Worm (Caenorhabditis elegans) whole organism, L1 larva: Measurements from ENCODE around the gene lat-2.

Source experiments
- C16A3.4 ChIP-seq: fragments of 150-350 bp; optimal IDR thresholded peaks from 2 replicates; lab custom pipeline; 2014; ENCODE audit warnings: missing biosample characterization, missing genetic modification characterization
- F16B12.6 ChIP-seq: fragments of 150-350 bp; optimal IDR thresholded peaks from 2 replicates; lab custom pipeline; 2014; ENCODE audit warnings: missing biosample characterization, missing genetic modification characterization
- Y116A8C.19 ChIP-seq: sonication (generic microtip); optimal IDR thresholded peaks from 2 replicates; lab custom pipeline; 2016; ENCODE audit warnings: missing compliant biosample characterization, missing genetic modification characterization, borderline replicate concordance
- aly-2 ChIP-seq: fragments of 150-350 bp; optimal IDR thresholded peaks from 2 replicates; lab custom pipeline; 2014; ENCODE audit warnings: missing biosample characterization, missing genetic modification characterization
- blmp-1 ChIP-seq: fragments of 150-350 bp; optimal IDR thresholded peaks from 2 replicates; lab custom pipeline; 2014; ENCODE audit warnings: missing biosample characterization, missing genetic modification characterization
- ceh-82 ChIP-seq, 3 experiments: fragments of 150-350 bp in 1 of 3; sonication (generic microtip) in 2 of 3; optimal IDR thresholded peaks; 2 replicates each; lab custom pipeline; 2014 to 2017; ENCODE audit warnings: missing biosample characterization in 3 of 3, missing genetic modification characterization in 3 of 3
- ceh-90 ChIP-seq: sonication (generic microtip); optimal IDR thresholded peaks from 2 replicates; lab custom pipeline; 2016; ENCODE audit warnings: missing genetic modification characterization, missing compliant biosample characterization
- ces-1 ChIP-seq: fragments of 150-350 bp; optimal IDR thresholded peaks from 2 replicates; lab custom pipeline; 2014; ENCODE audit warnings: missing biosample characterization, missing genetic modification reagents, missing genetic modification characterization
- dpl-1 ChIP-seq, 3 experiments: fragments of 150-350 bp in 2 of 3; sonication (generic microtip) in 1 of 3; optimal IDR thresholded peaks; 2 replicates each; lab custom pipeline; 2014 to 2017; ENCODE audit warnings: missing biosample characterization in 3 of 3, missing genetic modification characterization in 3 of 3, missing genetic modification reagents in 3 of 3
- efl-1 ChIP-seq, 4 experiments: fragments of 150-350 bp; optimal IDR thresholded peaks in 3 of 4; peaks in 1 of 4; 1 replicate in 1 of 4; 2 replicates in 3 of 4; lab custom pipeline; 2014; ENCODE audit warnings: missing biosample characterization in 2 of 4, missing genetic modification characterization in 2 of 4, missing genetic modification reagents in 2 of 4
- efl-3 ChIP-seq: fragments of 200-800 bp; sonication (Bioruptor generic); optimal IDR thresholded peaks from 2 replicates; lab custom pipeline; 2018; ENCODE audit warnings: mild to moderate bottlenecking, missing genetic modification characterization, missing compliant biosample characterization
- egl-27 ChIP-seq, 2 experiments: fragments of 150-350 bp in 1 of 2; sonication (generic microtip); optimal IDR thresholded peaks; 3 replicates each; lab custom pipeline; 2017 to 2018; ENCODE audit warnings: missing biosample characterization in 2 of 2, missing genetic modification characterization in 2 of 2, missing genetic modification reagents in 2 of 2
- fos-1 ChIP-seq: fragments of 150-350 bp; optimal IDR thresholded peaks from 2 replicates; lab custom pipeline; 2014; ENCODE audit warnings: missing biosample characterization, missing genetic modification characterization
- hlh-17 ChIP-seq: fragments of 200-800 bp; sonication (Bioruptor generic); optimal IDR thresholded peaks from 2 replicates; lab custom pipeline; 2018; ENCODE audit warnings: missing genetic modification characterization, mild to moderate bottlenecking, missing compliant biosample characterization, moderate library complexity, borderline replicate concordance
- hpl-2 ChIP-seq: fragments of 150-350 bp; optimal IDR thresholded peaks from 2 replicates; lab custom pipeline; 2014; ENCODE audit warnings: missing biosample characterization, missing genetic modification reagents, missing genetic modification characterization
- jun-1 ChIP-seq: fragments of 150-350 bp; optimal IDR thresholded peaks from 2 replicates; lab custom pipeline; 2014; ENCODE audit warnings: missing biosample characterization, missing genetic modification reagents, missing genetic modification characterization
- lin-39 ChIP-seq: fragments of 150-350 bp; optimal IDR thresholded peaks from 2 replicates; lab custom pipeline; 2014; ENCODE audit warnings: missing biosample characterization, missing genetic modification reagents, missing genetic modification characterization
- lir-3 ChIP-seq: sonication (generic microtip); optimal IDR thresholded peaks from 2 replicates; lab custom pipeline; 2016; ENCODE audit warnings: mild to moderate bottlenecking, missing genetic modification characterization, moderate library complexity, missing compliant biosample characterization; ENCODE audit not compliant: poor library complexity
- mef-2 ChIP-seq: fragments of 150-350 bp; optimal IDR thresholded peaks from 2 replicates; lab custom pipeline; 2014; ENCODE audit warnings: missing biosample characterization, missing genetic modification characterization
- mep-1 ChIP-seq: fragments of 150-350 bp; optimal IDR thresholded peaks from 2 replicates; lab custom pipeline; 2014; ENCODE audit warnings: missing biosample characterization, missing genetic modification characterization
- nhr-12 ChIP-seq: sonication (generic microtip); optimal IDR thresholded peaks from 2 replicates; lab custom pipeline; 2017; ENCODE audit warnings: missing biosample characterization, missing genetic modification characterization
- nhr-19 ChIP-seq: fragments of 200-800 bp; sonication (Bioruptor generic); conservative IDR thresholded peaks from 2 replicates; pipeline ENCODE4 v1.3.6; 2022; ENCODE audit warnings: missing genetic modification characterization, missing compliant biosample characterization
- nhr-76 ChIP-seq: sonication (generic microtip); optimal IDR thresholded peaks from 2 replicates; lab custom pipeline; 2017; ENCODE audit warnings: missing biosample characterization, missing genetic modification characterization
- nhr-85 ChIP-seq: sonication (generic microtip); peaks from one replicate; lab custom pipeline; 2016; ENCODE audit warnings: missing genetic modification characterization, inconsistent platforms, missing compliant biosample characterization
- pag-3 ChIP-seq: sonication (generic microtip); optimal IDR thresholded peaks from 2 replicates; lab custom pipeline; 2017; ENCODE audit warnings: missing genetic modification characterization, mild to moderate bottlenecking, missing compliant biosample characterization, antibody characterized with exemption, borderline replicate concordance; ENCODE audit not compliant: insufficient read depth
- pqm-1 ChIP-seq: sonication (generic microtip); optimal IDR thresholded peaks from 3 replicates; lab custom pipeline; 2017; ENCODE audit warnings: missing biosample characterization, missing genetic modification characterization
- snpc-4 ChIP-seq: fragments of 150-350 bp; optimal IDR thresholded peaks from 2 replicates; lab custom pipeline; 2014; ENCODE audit warnings: missing biosample characterization, missing genetic modification characterization
- sox-4 ChIP-seq: sonication (generic microtip); optimal IDR thresholded peaks from 2 replicates; lab custom pipeline; 2016; ENCODE audit warnings: missing genetic modification characterization, missing compliant biosample characterization
- swsn-7 ChIP-seq: sonication (generic microtip); optimal IDR thresholded peaks from 2 replicates; lab custom pipeline; 2016; ENCODE audit warnings: missing genetic modification characterization, missing compliant biosample characterization
- unc-130 ChIP-seq: fragments of 150-350 bp; optimal IDR thresholded peaks from 2 replicates; lab custom pipeline; 2017; ENCODE audit warnings: missing biosample characterization, missing genetic modification characterization, inconsistent platforms
- unc-30 ChIP-seq: sonication (generic microtip); optimal IDR thresholded peaks from 2 replicates; lab custom pipeline; 2017; ENCODE audit warnings: missing biosample characterization, missing genetic modification characterization
- unc-98 ChIP-seq: fragments of 200-800 bp; sonication (Bioruptor generic); IDR thresholded peaks from 2 replicates; pipeline ENCODE4 v1.3.6; 2022; ENCODE audit warnings: missing genetic modification characterization, missing compliant biosample characterization
- ztf-4 ChIP-seq: fragments of 150-350 bp; optimal IDR thresholded peaks from 2 replicates; lab custom pipeline; 2014; ENCODE audit warnings: missing biosample characterization, missing genetic modification characterization

The lat-2 gene

ce11 chrII:4358765-4359164 lies at the start of gene lat-2:
TSS of gene lat-2 (plus strand) at chrII:4359065.
- no peak for TF ChIP-seq fos-1 (tag; lab: Kevin White, UChicago)
- TF ChIP-seq F16B12.6: no peak
- TF ChIP-seq unc-130 (tag; lab: Kevin White, UChicago): no peak
- no peak for TF ChIP-seq egl-27 (tag; optimal IDR thresholded peaks at IDR 0.05; lab: Kevin White, UChicago)
- TF ChIP-seq ztf-4 (tag; lab: Kevin White, UChicago): no peak
- no peak for TF ChIP-seq nhr-12 (tag; lab: Kevin White, UChicago)
- TF ChIP-seq lir-3 (tag; lab: Kevin White, UChicago): no peak
- no peak for TF ChIP-seq unc-98 (GFP tag; lab: Robert Waterston, UW)
- TF ChIP-seq jun-1 (tag; lab: Kevin White, UChicago): no peak
- TF ChIP-seq mep-1: no peak
- no peak for TF ChIP-seq sox-4 (tag; lab: Kevin White, UChicago)
- no peak for TF ChIP-seq efl-1 (optimal IDR thresholded peaks at IDR 0.05; lab: Kevin White, UChicago)
- TF ChIP-seq efl-1 (GFP tag; optimal IDR thresholded peaks at IDR 0.05 in 1 of 2; lab: Kevin White, UChicago): no peak
- no peak for TF ChIP-seq hlh-17

ce11 chrII:4312115-4312514 lies 46.8 kb upstream of the lat-2 start, which contains the start of gene plep-1:
TSS of gene plep-1 (minus strand) at chrII:4312215.
- TF ChIP-seq sox-4 (tag; lab: Kevin White, UChicago) (no peak), Y116A8C.19 (tag; lab: Kevin White, UChicago) (no peak), dpl-1 (GFP tag; optimal IDR thresholded peaks at IDR 0.05; lab: Kevin White, UChicago) (no peak), ceh-90 (tag; lab: Kevin White, UChicago) (no peak), snpc-4 (no peak), hpl-2 (GFP tag; lab: Kevin White, UChicago) (no peak), unc-30 (tag; lab: Kevin White, UChicago) (no peak), jun-1 (tag; lab: Kevin White, UChicago) (no peak), ces-1 (GFP tag; lab: Kevin White, UChicago) (no peak), aly-2 (no peak), C16A3.4 (tag; lab: Kevin White, UChicago) (no peak), egl-27 (tag; optimal IDR thresholded peaks at IDR 0.05; lab: Kevin White, UChicago) (no peak), nhr-12 (tag; lab: Kevin White, UChicago) (no peak)

DNA sequence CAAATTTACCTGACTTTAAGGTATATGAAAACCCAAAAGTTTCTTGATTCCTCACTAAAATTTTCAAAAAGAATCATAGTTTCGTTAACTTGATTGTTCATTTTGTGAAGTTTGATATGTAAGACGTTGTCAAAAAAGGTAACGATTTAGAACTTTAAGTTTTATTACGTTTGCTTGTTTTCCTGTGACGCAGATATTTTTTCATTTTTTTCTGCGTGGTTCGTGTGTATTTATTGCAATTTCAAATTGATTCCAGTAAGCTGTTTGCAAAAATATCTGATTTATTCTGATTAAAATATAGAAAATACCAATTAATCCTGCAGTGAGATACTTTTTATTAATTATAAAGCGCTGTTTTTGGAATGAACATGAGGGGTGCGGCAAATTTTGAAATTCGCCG lies 42.9 kb upstream of the lat-2 start, which contains the start of gene srw-40:
srw-40 (minus strand) TSS at position 101 of the 400 bp plus-strand sequence.
- TF ChIP-seq ceh-82 (tag; optimal IDR thresholded peaks at IDR 0.05; lab: Kevin White, UChicago) (no peak), pag-3 (tag; lab: Kevin White, UChicago) (no peak), swsn-7 (no peak), pqm-1 (tag; lab: Kevin White, UChicago) (no peak), nhr-85 (tag; lab: Kevin White, UChicago) (no peak), lin-39 (tag; lab: Kevin White, UChicago) (no peak), efl-3 (no peak)

ce11 chrII:4319537-4320019 lies 39.3 kb upstream of the lat-2 start, which contains the start of gene Y52E8A.6:
TSS of gene Y52E8A.6 (minus strand) at chrII:4319969.
- TF ChIP-seq jun-1 (tag; lab: Kevin White, UChicago) (no peak), hpl-2 (GFP tag; lab: Kevin White, UChicago) (no peak), nhr-12 (tag; lab: Kevin White, UChicago) (no peak), blmp-1 (no peak), ztf-4 (tag; lab: Kevin White, UChicago) (no peak), unc-130 (tag; lab: Kevin White, UChicago) (no peak)

ce11 chrII:4320455-4320854 lies 38.4 kb upstream of the lat-2 start, which contains the start of gene Y52E8A.2:
TSS of gene Y52E8A.2 (plus strand) at chrII:4320836.
- no peak for TF ChIP-seq lir-3 (tag; lab: Kevin White, UChicago)
- TF ChIP-seq nhr-85 (tag; lab: Kevin White, UChicago): no peak
- TF ChIP-seq mef-2 (tag; lab: Kevin White, UChicago): no peak
- TF ChIP-seq nhr-76 (tag; lab: Kevin White, UChicago): no peak
- no peak for TF ChIP-seq aly-2
- TF ChIP-seq efl-1 (optimal IDR thresholded peaks at IDR 0.05; lab: Kevin White, UChicago): no peak
- TF ChIP-seq efl-1 (GFP tag; optimal IDR thresholded peaks at IDR 0.05 in 1 of 2; lab: Kevin White, UChicago): peak in 1 of 2 experiments; percentile 32
- TF ChIP-seq nhr-19 (GFP tag; lab: Robert Waterston, UW): no peak
